Worm (Caenorhabditis elegans) whole organism, late embryonic: ENCODE results near the gene mog-5.

Experiments used
- C08G9.2 ChIP-seq: sonication (generic microtip); optimal IDR thresholded peaks from 2 replicates; lab custom pipeline; 2016; ENCODE audit warnings: mild to moderate bottlenecking, missing genetic modification characterization, moderate library complexity, missing compliant biosample characterization
- C38D4.7 ChIP-seq: fragments of 200-800 bp; sonication (Bioruptor generic); optimal IDR thresholded peaks from 2 replicates; lab custom pipeline; 2018; ENCODE audit warnings: mild to moderate bottlenecking, missing genetic modification characterization, moderate library complexity, missing compliant biosample characterization
- K02D7.2 ChIP-seq: sonication (generic microtip); optimal IDR thresholded peaks from 2 replicates; lab custom pipeline; 2017; ENCODE audit warnings: mild to moderate bottlenecking, missing genetic modification characterization, missing compliant biosample characterization
- T23F11.4 ChIP-seq: fragments of 200-800 bp; sonication (Bioruptor generic); optimal IDR thresholded peaks from 2 replicates; lab custom pipeline; 2018; ENCODE audit warnings: mild to moderate bottlenecking, missing genetic modification characterization, missing compliant biosample characterization
- Y22D7AL.16 ChIP-seq: sonication (generic microtip); optimal IDR thresholded peaks from 2 replicates; lab custom pipeline; 2016; ENCODE audit warnings: missing genetic modification characterization, missing compliant biosample characterization
- ama-1 ChIP-seq: fragments of 150-350 bp; optimal IDR thresholded peaks from 2 replicates; lab custom pipeline; 2014
- ceh-18 ChIP-seq: sonication (generic microtip); optimal IDR thresholded peaks from 2 replicates; lab custom pipeline; 2016; ENCODE audit warnings: missing genetic modification characterization, missing compliant biosample characterization
- ceh-2 ChIP-seq: sonication (generic microtip); optimal IDR thresholded peaks from 2 replicates; lab custom pipeline; 2016; ENCODE audit warnings: missing genotype, missing genetic modification characterization, missing compliant biosample characterization
- ceh-24 ChIP-seq: sonication (generic microtip); optimal IDR thresholded peaks from 2 replicates; lab custom pipeline; 2016; ENCODE audit warnings: mild to moderate bottlenecking, missing genetic modification characterization, missing compliant biosample characterization
- ceh-48 ChIP-seq: sonication (generic microtip); optimal IDR thresholded peaks from 2 replicates; lab custom pipeline; 2016; ENCODE audit warnings: missing genetic modification characterization, inconsistent platforms, missing compliant biosample characterization
- ceh-9 ChIP-seq: sonication (generic microtip); optimal IDR thresholded peaks from 2 replicates; lab custom pipeline; 2016; ENCODE audit warnings: mild to moderate bottlenecking, missing genetic modification characterization, inconsistent platforms, missing compliant biosample characterization
- dmd-4 ChIP-seq: sonication (generic microtip); optimal IDR thresholded peaks from 2 replicates; lab custom pipeline; 2016; ENCODE audit warnings: borderline replicate concordance, missing genetic modification characterization, missing compliant biosample characterization
- dve-1 ChIP-seq: sonication (generic microtip); optimal IDR thresholded peaks from 2 replicates; lab custom pipeline; 2017; ENCODE audit warnings: antibody characterized with exemption, mild to moderate bottlenecking, missing genetic modification characterization, missing compliant biosample characterization
- elt-2 ChIP-seq: sonication (generic microtip); optimal IDR thresholded peaks from 2 replicates; lab custom pipeline; 2016; ENCODE audit warnings: missing genetic modification reagents, missing genetic modification characterization, missing compliant biosample characterization
- ets-4 ChIP-seq: sonication (generic microtip); optimal IDR thresholded peaks from 2 replicates; lab custom pipeline; 2016; ENCODE audit warnings: missing genetic modification characterization, missing compliant biosample characterization
- fax-1 ChIP-seq: sonication (generic microtip); optimal IDR thresholded peaks from 2 replicates; lab custom pipeline; 2016; ENCODE audit warnings: missing genotype, missing genetic modification characterization, missing compliant biosample characterization
- fkh-6 ChIP-seq: sonication (generic microtip); optimal IDR thresholded peaks from 2 replicates; lab custom pipeline; 2016; ENCODE audit warnings: missing genetic modification characterization, missing compliant biosample characterization
- hlh-15 ChIP-seq: sonication (generic microtip); optimal IDR thresholded peaks from 2 replicates; lab custom pipeline; 2016; ENCODE audit warnings: missing genetic modification characterization, missing compliant biosample characterization
- hlh-30 ChIP-seq: sonication (generic microtip); optimal IDR thresholded peaks from 2 replicates; lab custom pipeline; 2017; ENCODE audit warnings: antibody characterized with exemption, missing genetic modification characterization, missing compliant biosample characterization; ENCODE audit not compliant: insufficient read depth
- hlh-6 ChIP-seq: sonication (generic microtip); optimal IDR thresholded peaks from 2 replicates; lab custom pipeline; 2016; ENCODE audit warnings: missing genotype, missing genetic modification characterization, missing compliant biosample characterization
- hlh-8 ChIP-seq: sonication (generic microtip); optimal IDR thresholded peaks from 2 replicates; lab custom pipeline; 2016; ENCODE audit warnings: missing genotype, missing genetic modification characterization, missing compliant biosample characterization
- lim-6 ChIP-seq: sonication (generic microtip); optimal IDR thresholded peaks from 2 replicates; lab custom pipeline; 2016; ENCODE audit warnings: missing genetic modification characterization, missing compliant biosample characterization
- madf-2 ChIP-seq: sonication (generic microtip); optimal IDR thresholded peaks from 2 replicates; lab custom pipeline; 2017; ENCODE audit warnings: missing genetic modification characterization, missing compliant biosample characterization
- nhr-11 ChIP-seq: fragments of 150-350 bp; optimal IDR thresholded peaks from 2 replicates; lab custom pipeline; 2014; ENCODE audit warnings: missing biosample characterization, missing genetic modification characterization
- pax-1 ChIP-seq: fragments of 150-350 bp; optimal IDR thresholded peaks from 2 replicates; lab custom pipeline; 2014; ENCODE audit warnings: missing biosample characterization, missing genetic modification characterization
- pros-1 ChIP-seq: fragments of 150-350 bp; optimal IDR thresholded peaks from 2 replicates; lab custom pipeline; 2014; ENCODE audit warnings: missing biosample characterization, missing genetic modification reagents, missing genetic modification characterization
- rnt-1 ChIP-seq: sonication (generic microtip); optimal IDR thresholded peaks from 2 replicates; lab custom pipeline; 2016; ENCODE audit warnings: missing genetic modification characterization, missing compliant biosample characterization
- sox-4 ChIP-seq: sonication (generic microtip); optimal IDR thresholded peaks from 2 replicates; lab custom pipeline; 2017; ENCODE audit warnings: mild to moderate bottlenecking, missing genetic modification characterization, inconsistent platforms, missing compliant biosample characterization
- tbx-2 ChIP-seq: sonication (generic microtip); optimal IDR thresholded peaks from 2 replicates; lab custom pipeline; 2016; ENCODE audit warnings: missing genetic modification characterization, missing compliant biosample characterization
- unc-55 ChIP-seq: sonication (generic microtip); optimal IDR thresholded peaks from 2 replicates; lab custom pipeline; 2017; ENCODE audit warnings: missing biosample characterization, missing genetic modification reagents, missing genetic modification characterization
- unc-86 ChIP-seq: sonication (generic microtip); optimal IDR thresholded peaks from 2 replicates; lab custom pipeline; 2016; ENCODE audit warnings: missing genetic modification characterization, missing compliant biosample characterization

Gene mog-5

ce11 chrII:5437586-5437985 is 38.2 kb downstream of the mog-5 start, which contains the start of gene F07F6.1:
Gene F07F6.1 (plus strand): TSS chrII:5437886.
- TF ChIP-seq C38D4.7 (GFP tag; lab: Kevin White, UChicago) = no peak

- no peak for TF ChIP-seq ets-4 (tag; lab: Kevin White, UChicago)
- no peak for TF ChIP-seq C08G9.2 (tag; lab: Kevin White, UChicago)
- no peak for TF ChIP-seq hlh-30 (tag; lab: Kevin White, UChicago)
- no peak for TF ChIP-seq nhr-11 (tag; lab: Kevin White, UChicago)
- TF ChIP-seq tbx-2 = no peak
- TF ChIP-seq C38D4.7 (GFP tag; lab: Kevin White, UChicago) = no peak
- no peak for TF ChIP-seq rnt-1
- TF ChIP-seq hlh-15 (tag; lab: Kevin White, UChicago) = no peak
- no peak for TF ChIP-seq pax-1
- no peak for TF ChIP-seq dve-1 (tag; lab: Kevin White, UChicago)
- no peak for TF ChIP-seq Y22D7AL.16 (tag; lab: Kevin White, UChicago)
Observed at ce11 chrII:5446506-5446905, 47.2 kb downstream of the mog-5 start, which contains the start of gene nmr-1. Gene nmr-1 (minus strand): TSS chrII:5446606.

- TF ChIP-seq C38D4.7 (GFP tag; lab: Kevin White, UChicago) (no peak), dmd-4 (tag; lab: Kevin White, UChicago) (no peak), unc-86 (tag; lab: Kevin White, UChicago) (no peak)
Observed at ce11 chrII:5447381-5447780, 48.0 kb downstream of the mog-5 start, which contains the start of gene cex-1. Gene cex-1 (plus strand): TSS chrII:5447681.

ce11 chrII:5449219-5449618 is 49.9 kb downstream of the mog-5 start:
- TF ChIP-seq unc-55 (GFP tag; lab: Kevin White, UChicago) (peak; percentile 77), hlh-8 (tag; lab: Kevin White, UChicago) (no peak), hlh-6 (tag; lab: Kevin White, UChicago) (no peak), ceh-18 (tag; lab: Kevin White, UChicago) (peak; percentile 23)

ce11 chrII:5449620-5450019 is 50.3 kb downstream of the mog-5 start:
- no peak for TF ChIP-seq lim-6 (tag; lab: Kevin White, UChicago)
- TF ChIP-seq elt-2 (tag; lab: Kevin White, UChicago) = no peak
- no peak for TF ChIP-seq C08G9.2 (tag; lab: Kevin White, UChicago)
- no peak for TF ChIP-seq ceh-2 (tag; lab: Kevin White, UChicago)
- no peak for TF ChIP-seq unc-55 (GFP tag; lab: Kevin White, UChicago)
- no peak for TF ChIP-seq T23F11.4 (GFP tag; lab: Kevin White, UChicago)
- no peak for TF ChIP-seq ets-4 (tag; lab: Kevin White, UChicago)
- TF ChIP-seq dve-1 (tag; lab: Kevin White, UChicago) = no peak
- TF ChIP-seq K02D7.2 (tag; lab: Kevin White, UChicago) = no peak
- no peak for TF ChIP-seq pros-1 (tag; lab: Kevin White, UChicago)
- no peak for TF ChIP-seq ceh-9 (tag; lab: Kevin White, UChicago)
- no peak for TF ChIP-seq sox-4 (tag; lab: Kevin White, UChicago)
- TF ChIP-seq ceh-24 (tag; lab: Kevin White, UChicago) = no peak

ce11 chrII:5451278-5451677 is 51.9 kb downstream of the mog-5 start:
- TF ChIP-seq madf-2 (tag; lab: Kevin White, UChicago) (no peak), fkh-6 (tag; lab: Kevin White, UChicago) (no peak), ceh-24 (tag; lab: Kevin White, UChicago) (no peak), ama-1 (no peak), nhr-11 (tag; lab: Kevin White, UChicago) (no peak), fax-1 (tag; lab: Kevin White, UChicago) (no peak), ceh-48 (tag; lab: Kevin White, UChicago) (no peak)
